Fruit fly (Drosophila melanogaster) whole organism, wandering third instar larva: ENCODE data around the gene CG3713.

Source experiments
- Abd-B ChIP-seq: fragments of >200 bp; optimal IDR thresholded peaks from 2 replicates; lab custom pipeline; 2017; ENCODE audit warnings: missing biosample characterization, missing genetic modification characterization
- CG32264 ChIP-seq: fragments of 200-800 bp; sonication (Bioruptor generic); optimal IDR thresholded peaks from 2 replicates; lab custom pipeline; 2016; ENCODE audit warnings: missing biosample characterization, missing genetic modification characterization
- CG9705 ChIP-seq: fragments of 200-800 bp; sonication (Bioruptor generic); optimal IDR thresholded peaks from 2 replicates; lab custom pipeline; 2018; ENCODE audit warnings: missing biosample characterization, mild to moderate bottlenecking, missing genetic modification characterization
- CrebA ChIP-seq: fragments of 200-800 bp; sonication (Bioruptor generic); optimal IDR thresholded peaks from 2 replicates; lab custom pipeline; 2016; ENCODE audit warnings: missing biosample characterization, mild to moderate bottlenecking, missing genetic modification characterization, borderline replicate concordance
- GATAd ChIP-seq: sonication (Bioruptor generic); optimal IDR thresholded peaks from 2 replicates; lab custom pipeline; 2016; ENCODE audit warnings: missing biosample characterization, missing genetic modification characterization
- HLH106 ChIP-seq: fragments of 200-800 bp; optimal IDR thresholded peaks from 3 replicates; lab custom pipeline; 2019; ENCODE audit warnings: missing biosample characterization, mild to moderate bottlenecking, missing genetic modification characterization, moderate library complexity
- Hr78 ChIP-seq: fragments of >200 bp; optimal IDR thresholded peaks from 2 replicates; lab custom pipeline; 2017; ENCODE audit warnings: missing biosample characterization, missing genetic modification characterization
- Hr83 ChIP-seq: fragments of 200-300 bp; sonication (Bioruptor generic); optimal IDR thresholded peaks from 2 replicates; lab custom pipeline; 2016; ENCODE audit warnings: missing biosample characterization, mild to moderate bottlenecking, missing genetic modification characterization, moderate library complexity; ENCODE audit not compliant: poor library complexity, severe bottlenecking
- Jra ChIP-seq: sonication (Bioruptor generic); optimal IDR thresholded peaks from 2 replicates; lab custom pipeline; 2016; ENCODE audit warnings: missing biosample characterization, missing genetic modification characterization
- Mio ChIP-seq: sonication (Bioruptor generic); optimal IDR thresholded peaks from 2 replicates; lab custom pipeline; 2016; ENCODE audit warnings: missing biosample characterization, missing genetic modification characterization
- Myc ChIP-seq: fragments of >200 bp; optimal IDR thresholded peaks from 2 replicates; lab custom pipeline; 2017
- N ChIP-seq: fragments of >200 bp; optimal IDR thresholded peaks from 2 replicates; lab custom pipeline; 2018; ENCODE audit warnings: missing biosample characterization, missing external identifiers, missing genetic modification characterization
- OdsH ChIP-seq: fragments of 200-800 bp; sonication (Bioruptor generic); optimal IDR thresholded peaks from 2 replicates; lab custom pipeline; 2016; ENCODE audit warnings: missing biosample characterization, mild to moderate bottlenecking, missing genetic modification characterization
- Rel ChIP-seq, 2 experiments: fragments of 200-800 bp; sonication (Bioruptor generic) in 1 of 2; optimal IDR thresholded peaks; 2 replicates in 1 of 2; 3 replicates in 1 of 2; lab custom pipeline; 2016 to 2019; ENCODE audit warnings: mild to moderate bottlenecking in 2 of 2, missing biosample characterization in 2 of 2, missing genetic modification characterization in 2 of 2, moderate library complexity in 1 of 2
- Sp1 ChIP-seq: fragments of 200-800 bp; sonication (Bioruptor generic); optimal IDR thresholded peaks from 3 replicates; lab custom pipeline; 2019; ENCODE audit warnings: missing biosample characterization, mild to moderate bottlenecking, missing genetic modification characterization, moderate library complexity
- Vsx2 ChIP-seq: fragments of 200-300, 225-300 bp; sonication (Bioruptor generic); optimal IDR thresholded peaks from 2 replicates; lab custom pipeline; 2018; ENCODE audit warnings: missing biosample characterization, missing genetic modification characterization; ENCODE audit not compliant: partially characterized antibody
- br ChIP-seq: fragments of 200-800 bp; sonication (Bioruptor generic); optimal IDR thresholded peaks from 2 replicates; lab custom pipeline; 2016; ENCODE audit warnings: missing biosample characterization, missing genetic modification characterization
- dl ChIP-seq, 2 experiments: fragments of 175-275, 200-275 bp in 1 of 2; fragments of 200-275 bp in 1 of 2; sonication (Bioruptor generic); optimal IDR thresholded peaks; lab custom pipeline; 2018; ENCODE audit warnings: mild to moderate bottlenecking in 2 of 2, missing biosample characterization in 2 of 2, missing genetic modification characterization in 2 of 2, moderate library complexity in 2 of 2; ENCODE audit not compliant: partially characterized antibody in 2 of 2, insufficient read depth in 1 of 2
- dsf ChIP-seq: sonication (Bioruptor generic); optimal IDR thresholded peaks from 2 replicates; lab custom pipeline; 2016; ENCODE audit warnings: missing biosample characterization, missing genetic modification characterization, borderline replicate concordance
- foxo ChIP-seq, 2 experiments: fragments of 200-800 bp; sonication (Bioruptor generic); optimal IDR thresholded peaks; 2 replicates in 1 of 2; 3 replicates in 1 of 2; lab custom pipeline; 2016 to 2017; ENCODE audit warnings: missing biosample characterization in 2 of 2, missing genetic modification characterization in 2 of 2
- h ChIP-seq: fragments of 200-800 bp; sonication (Bioruptor generic); optimal IDR thresholded peaks from 3 replicates; lab custom pipeline; 2016; ENCODE audit warnings: missing biosample characterization, mild to moderate bottlenecking, missing genetic modification characterization
- jim ChIP-seq: fragments of 175-275, 200-325 bp; sonication (Bioruptor generic); optimal IDR thresholded peaks from 2 replicates; lab custom pipeline; 2016; ENCODE audit warnings: missing biosample characterization, mild to moderate bottlenecking, missing genetic modification characterization
- lola ChIP-seq: fragments of >200 bp; optimal IDR thresholded peaks from 2 replicates; lab custom pipeline; 2017; ENCODE audit warnings: missing biosample characterization, missing genetic modification characterization
- pan ChIP-seq: fragments of >200 bp; optimal IDR thresholded peaks from 2 replicates; lab custom pipeline; 2017
- psq ChIP-seq: fragments of 200-800 bp; sonication (Bioruptor generic); optimal IDR thresholded peaks from 3 replicates; lab custom pipeline; 2017; ENCODE audit warnings: missing biosample characterization, mild to moderate bottlenecking, missing genetic modification characterization, moderate library complexity
- rgr ChIP-seq: fragments of 200-800 bp; sonication (Bioruptor generic); optimal IDR thresholded peaks from 3 replicates; lab custom pipeline; 2016; ENCODE audit warnings: missing biosample characterization, mild to moderate bottlenecking, missing genetic modification characterization
- sage ChIP-seq: fragments of 200-800 bp; sonication (Bioruptor generic); optimal IDR thresholded peaks from 2 replicates; lab custom pipeline; 2016; ENCODE audit warnings: missing biosample characterization, mild to moderate bottlenecking, missing genetic modification characterization
- sv ChIP-seq: fragments of 200-800 bp; sonication (Bioruptor generic); optimal IDR thresholded peaks from 3 replicates; lab custom pipeline; 2016; ENCODE audit warnings: missing biosample characterization, missing genetic modification characterization
- tai ChIP-seq: sonication (Bioruptor generic); optimal IDR thresholded peaks from 2 replicates; lab custom pipeline; 2016; ENCODE audit warnings: missing biosample characterization, missing genetic modification characterization
- usp ChIP-seq: fragments of >200 bp; optimal IDR thresholded peaks from 2 replicates; lab custom pipeline; 2017; ENCODE audit warnings: missing biosample characterization, missing genetic modification characterization
- woc ChIP-seq: sonication (Bioruptor generic); optimal IDR thresholded peaks from 2 replicates; lab custom pipeline; 2016; ENCODE audit warnings: missing biosample characterization, mild to moderate bottlenecking, missing genetic modification characterization

CG3713 gene

dm6 chrX:844523-844922 lies 2.4 kb downstream of the CG3713 start, which contains the start of gene CG14635:
CG14635 (plus strand) TSS chrX:844823.
- TF ChIP-seq Hr78 (GFP tag; lab: Kevin White, UChicago) (no peak), N (GFP tag; lab: Kevin White, UChicago) (no peak), CrebA (GFP tag; lab: Kevin White, UChicago) (no peak), dl (GFP tag; optimal IDR thresholded peaks at IDR 0.05; lab: Kevin White, UChicago; ENCODE audit: insufficient read depth in 1 of 2, partially characterized antibody in 2 of 2) (no peak), foxo (GFP tag; optimal IDR thresholded peaks at IDR 0.05; lab: Kevin White, UChicago) (no peak), woc (no peak), pan (lab: Kevin White, UChicago) (no peak), HLH106 (no peak), Abd-B (no peak), rgr (no peak), psq (GFP tag; lab: Kevin White, UChicago) (no peak), usp (GFP tag; lab: Kevin White, UChicago) (no peak), dsf (GFP tag; lab: Kevin White, UChicago) (no peak), CG32264 (GFP tag; lab: Kevin White, UChicago) (no peak), OdsH (GFP tag; lab: Kevin White, UChicago) (no peak), Sp1 (GFP tag; lab: Kevin White, UChicago) (no peak), GATAd (GFP tag; lab: Kevin White, UChicago) (no peak)

- TF ChIP-seq woc (no peak), Myc (lab: Kevin White, UChicago) (peak; percentile 62)
- TF ChIP-seq, all 38 proteins: peak for 1
These were observed 3.5 kb downstream of the CG3713 start for dm6 chrX:843489-843888.

- no peak for TF ChIP-seq CG9705
- no peak for TF ChIP-seq N (GFP tag; lab: Kevin White, UChicago)
- TF ChIP-seq foxo (GFP tag; optimal IDR thresholded peaks at IDR 0.05; lab: Kevin White, UChicago) = peak in 1 of 2 experiments; percentile 21
- TF ChIP-seq Sp1 (GFP tag; lab: Kevin White, UChicago) = peak; percentile 5
- TF ChIP-seq dl (GFP tag; optimal IDR thresholded peaks at IDR 0.05; lab: Kevin White, UChicago; ENCODE audit: insufficient read depth in 1 of 2, partially characterized antibody in 2 of 2) = no peak
- TF ChIP-seq HLH106 = peak; percentile 22
- TF ChIP-seq usp (GFP tag; lab: Kevin White, UChicago) = no peak
- no peak for TF ChIP-seq sv (GFP tag; lab: Kevin White, UChicago)
- no peak for TF ChIP-seq GATAd (GFP tag; lab: Kevin White, UChicago)
- peak; percentile 17 for TF ChIP-seq h (GFP tag; lab: Kevin White, UChicago)
- TF ChIP-seq rgr = peak; percentile 1
These were observed 5.0 kb downstream of the CG3713 start for dm6 chrX:841941-842340.

- TF ChIP-seq lola (GFP tag; lab: Kevin White, UChicago) (no peak), Myc (lab: Kevin White, UChicago) (no peak), Mio (GFP tag; lab: Kevin White, UChicago) (no peak), h (GFP tag; lab: Kevin White, UChicago) (no peak), jim (GFP tag; lab: Kevin White, UChicago) (no peak), sage (no peak), GATAd (GFP tag; lab: Kevin White, UChicago) (no peak), pan (lab: Kevin White, UChicago) (no peak), sv (GFP tag; lab: Kevin White, UChicago) (no peak), tai (GFP tag; lab: Kevin White, UChicago) (no peak), Vsx2 (GFP tag; lab: Kevin White, UChicago) (no peak), Rel (GFP tag; optimal IDR thresholded peaks at IDR 0.05; lab: Kevin White, UChicago) (no peak), Rel (tag; optimal IDR thresholded peaks at IDR 0.05; lab: Kevin White, UChicago) (no peak), Hr83 (no peak), br (GFP tag; lab: Kevin White, UChicago) (no peak)
These were observed 5.9 kb downstream of the CG3713 start for dm6 chrX:841038-841437.

- no peak for TF ChIP-seq GATAd (GFP tag; lab: Kevin White, UChicago)
- TF ChIP-seq woc = no peak
- no peak for TF ChIP-seq N (GFP tag; lab: Kevin White, UChicago)
- no peak for TF ChIP-seq Vsx2 (GFP tag; lab: Kevin White, UChicago)
- TF ChIP-seq dsf (GFP tag; lab: Kevin White, UChicago) = no peak
- TF ChIP-seq Myc (lab: Kevin White, UChicago) = no peak
- TF ChIP-seq br (GFP tag; lab: Kevin White, UChicago) = no peak
- no peak for TF ChIP-seq tai (GFP tag; lab: Kevin White, UChicago)
- no peak for TF ChIP-seq CG32264 (GFP tag; lab: Kevin White, UChicago)
- TF ChIP-seq Hr78 (GFP tag; lab: Kevin White, UChicago) = no peak
- TF ChIP-seq Jra (GFP tag; lab: Kevin White, UChicago) = no peak
- no peak for TF ChIP-seq sv (GFP tag; lab: Kevin White, UChicago)
- no peak for TF ChIP-seq CrebA (GFP tag; lab: Kevin White, UChicago)
- TF ChIP-seq jim (GFP tag; lab: Kevin White, UChicago) = no peak
- no peak for TF ChIP-seq Sp1 (GFP tag; lab: Kevin White, UChicago)
- TF ChIP-seq psq (GFP tag; lab: Kevin White, UChicago) = no peak
These were observed 8.9 kb downstream of the CG3713 start for dm6 chrX:838012-838411.
